Worm (Caenorhabditis elegans) whole organism, young adult: ENCODE results near the gene F11E6.8.

Experiments used
- B0035.1 ChIP-seq: sonication (generic microtip); optimal IDR thresholded peaks from 2 replicates; lab custom pipeline; 2016; ENCODE audit warnings: missing genetic modification characterization, mild to moderate bottlenecking, missing compliant biosample characterization, missing genotype, missing genetic modification reagents
- C17E4.6 ChIP-seq: fragments of 200-800 bp; sonication (Bioruptor generic); IDR thresholded peaks from 2 replicates; pipeline ENCODE4 v1.3.6; 2022; ENCODE audit warnings: missing genetic modification reagents, missing genetic modification characterization, missing compliant biosample characterization
- F23B12.7 ChIP-seq: sonication (generic microtip); optimal IDR thresholded peaks from 2 replicates; lab custom pipeline; 2017; ENCODE audit warnings: missing genetic modification characterization, mild to moderate bottlenecking, missing compliant biosample characterization, antibody characterized with exemption, moderate library complexity; ENCODE audit not compliant: insufficient read depth
- Y53G8AR.9 ChIP-seq: fragments of 200-800 bp; sonication (Bioruptor generic); conservative IDR thresholded peaks from 2 replicates; pipeline ENCODE4 v1.3.6; 2022; ENCODE audit warnings: missing genetic modification reagents, missing genetic modification characterization, missing compliant biosample characterization
- Y95B8A.8 ChIP-seq: fragments of 200-800 bp; sonication (Bioruptor generic); IDR thresholded peaks from 2 replicates; pipeline ENCODE4 v1.3.6; 2022; ENCODE audit warnings: missing genetic modification reagents, missing genetic modification characterization, missing compliant biosample characterization
- ZK185.1 ChIP-seq: sonication (generic microtip); optimal IDR thresholded peaks from 2 replicates; lab custom pipeline; 2016; ENCODE audit warnings: mild to moderate bottlenecking, missing genetic modification characterization, missing compliant biosample characterization; ENCODE audit not compliant: poor library complexity, severe bottlenecking
- ama-1 ChIP-seq, 3 experiments: fragments of 150-350 bp in 1 of 3; sonication (generic microtip) in 2 of 3; optimal IDR thresholded peaks; 2 replicates each; lab custom pipeline; 2014 to 2018; ENCODE audit warnings: missing biosample characterization in 2 of 3, missing genetic modification characterization in 2 of 3, missing genetic modification reagents in 2 of 3
- athp-1 ChIP-seq: sonication (generic microtip); optimal IDR thresholded peaks from 2 replicates; lab custom pipeline; 2017; ENCODE audit warnings: mild to moderate bottlenecking, missing genetic modification characterization, missing compliant biosample characterization
- ccch-3 ChIP-seq: fragments of 200-800 bp; sonication (Bioruptor generic); optimal IDR thresholded peaks from 2 replicates; lab custom pipeline; 2018; ENCODE audit warnings: mild to moderate bottlenecking, missing genetic modification characterization, missing compliant biosample characterization
- cebp-1 ChIP-seq, 2 experiments: fragments of 200-800 bp in 1 of 2; sonication (Bioruptor generic) in 1 of 2; sonication (generic microtip) in 1 of 2; IDR thresholded peaks in 1 of 2; optimal IDR thresholded peaks in 1 of 2; 2 replicates each; pipeline versions ENCODE4 v1.3.6 to Lab custom; 2017 to 2022; ENCODE audit warnings: missing compliant biosample characterization in 2 of 2, missing genetic modification characterization in 2 of 2, mild to moderate bottlenecking in 1 of 2, missing genetic modification reagents in 1 of 2, moderate library complexity in 1 of 2
- ceh-27 ChIP-seq: fragments of 200-800 bp; sonication (Bioruptor generic); optimal IDR thresholded peaks from 2 replicates; lab custom pipeline; 2018; ENCODE audit warnings: mild to moderate bottlenecking, missing genetic modification characterization, moderate library complexity, missing compliant biosample characterization
- ceh-91 ChIP-seq: fragments of 200-800 bp; sonication (Bioruptor generic); IDR thresholded peaks from 2 replicates; pipeline ENCODE4 v1.3.6; 2022; ENCODE audit warnings: missing genetic modification reagents, missing genetic modification characterization, missing compliant biosample characterization
- gei-17 ChIP-seq: fragments of 200-800 bp; sonication (Bioruptor generic); optimal IDR thresholded peaks from 2 replicates; lab custom pipeline; 2018; ENCODE audit warnings: mild to moderate bottlenecking, missing genetic modification characterization, missing compliant biosample characterization
- let-526 ChIP-seq: fragments of 200-800 bp; sonication (Bioruptor generic); IDR thresholded peaks from 2 replicates; pipeline ENCODE4 v1.3.6; 2022; ENCODE audit warnings: missing genetic modification reagents, missing genetic modification characterization, missing compliant biosample characterization
- madf-6 ChIP-seq: fragments of 200-800 bp; sonication (Bioruptor generic); IDR thresholded peaks from 2 replicates; pipeline ENCODE4 v1.3.6; 2022; ENCODE audit warnings: missing genetic modification reagents, missing genetic modification characterization, missing compliant biosample characterization
- nfyb-1 ChIP-seq: fragments of 200-800 bp; sonication (Bioruptor generic); IDR thresholded peaks from 2 replicates; pipeline ENCODE4 v1.3.6; 2022; ENCODE audit warnings: missing genetic modification reagents, missing genetic modification characterization, missing compliant biosample characterization
- nhr-120 ChIP-seq: fragments of 200-800 bp; sonication (Bioruptor generic); IDR thresholded peaks from 2 replicates; pipeline ENCODE4 v1.3.6; 2022; ENCODE audit warnings: missing genetic modification characterization, missing compliant biosample characterization
- nhr-80 ChIP-seq: sonication (generic microtip); optimal IDR thresholded peaks from 2 replicates; lab custom pipeline; 2016; ENCODE audit warnings: missing genetic modification characterization, missing compliant biosample characterization
- repo-1 ChIP-seq: sonication (generic microtip); optimal IDR thresholded peaks from 2 replicates; lab custom pipeline; 2017; ENCODE audit warnings: mild to moderate bottlenecking, missing genetic modification characterization, missing compliant biosample characterization
- somi-1 ChIP-seq: fragments of 200-800 bp; sonication (Bioruptor generic); optimal IDR thresholded peaks from 2 replicates; lab custom pipeline; 2018; ENCODE audit warnings: mild to moderate bottlenecking, missing genetic modification characterization, missing compliant biosample characterization
- ztf-18 ChIP-seq: sonication (generic microtip); optimal IDR thresholded peaks from 2 replicates; lab custom pipeline; 2016; ENCODE audit warnings: missing genotype, mild to moderate bottlenecking, missing genetic modification characterization, missing compliant biosample characterization
- ztf-25 ChIP-seq: fragments of 200-800 bp; sonication (Bioruptor generic); IDR thresholded peaks from 2 replicates; pipeline ENCODE4 v1.3.6; 2022; ENCODE audit warnings: missing genetic modification reagents, missing genetic modification characterization, missing compliant biosample characterization
- ztf-3 ChIP-seq: fragments of 200-800 bp; sonication (Bioruptor generic); optimal IDR thresholded peaks from 2 replicates; lab custom pipeline; 2018; ENCODE audit warnings: mild to moderate bottlenecking, missing genetic modification characterization, missing compliant biosample characterization
- ztf-6 ChIP-seq: fragments of 200-800 bp; sonication (Bioruptor generic); IDR thresholded peaks from 2 replicates; pipeline ENCODE4 v1.3.6; 2022; ENCODE audit warnings: missing genetic modification reagents, missing genetic modification characterization, missing compliant biosample characterization

F11E6.8 gene

ce11 chrIV:17471870-17472459, 21.6 kb upstream of the F11E6.8 start, which contains the start of gene epic-1:
Gene epic-1, minus strand, starts transcription at chrIV:17471920.
- peak; percentile 58 for TF ChIP-seq ceh-27
- TF ChIP-seq somi-1 (GFP tag; lab: Kevin White, UChicago) = peak; percentile 4
- TF ChIP-seq ceh-91 (GFP tag; lab: Robert Waterston, UW) = no peak
- no peak for TF ChIP-seq F23B12.7
- TF ChIP-seq, all 124 proteins: peak for 2

ce11 chrIV:17470096-17470602, 19.8 kb upstream of the F11E6.8 start, which contains the start of gene F11E6.4:
Gene F11E6.4, minus strand, starts transcription at chrIV:17470354.
- peak; percentile 35 for TF ChIP-seq ama-1 (optimal IDR thresholded peaks at IDR 0.05; lab: Kevin White, UChicago)
- TF ChIP-seq ama-1 (GFP tag; optimal IDR thresholded peaks at IDR 0.05; lab: Kevin White, UChicago) = no peak
- peak; percentile 0 for TF ChIP-seq ZK185.1 (tag; lab: Kevin White, UChicago)
- peak; percentile 7 for TF ChIP-seq gei-17 (GFP tag; lab: Kevin White, UChicago)
- peak; percentile 37; the same call in 1 of the 2 replicates for TF ChIP-seq nfyb-1 (GFP tag; lab: Robert Waterston, UW)
- no peak for TF ChIP-seq nhr-80 (tag; lab: Kevin White, UChicago)
- no peak for TF ChIP-seq Y95B8A.8 (GFP tag; lab: Robert Waterston, UW)
- no peak for TF ChIP-seq C17E4.6
- TF ChIP-seq B0035.1 = peak; percentile 11
- no peak for TF ChIP-seq ztf-3

ce11 chrIV:17467825-17468224, 17.5 kb upstream of the F11E6.8 start:
- TF ChIP-seq athp-1 (tag; lab: Kevin White, UChicago) = no peak
- TF ChIP-seq Y53G8AR.9 (GFP tag; lab: Robert Waterston, UW) = 0 out of 2 replicates have a peak, but pooled peaks have one; percentile 31

- TF ChIP-seq ztf-18 (peak; percentile 22), madf-6 (no peak), nfyb-1 (GFP tag; lab: Robert Waterston, UW) (0 out of 2 replicates have a peak, but pooled peaks have one; percentile 19), nhr-120 (no peak), nhr-80 (tag; lab: Kevin White, UChicago) (peak; percentile 51)
These were observed 17.0 kb upstream of the F11E6.8 start, which contains the start of gene elo-2 for ce11 chrIV:17467325-17467724. Gene elo-2, minus strand, starts transcription at chrIV:17467408.

- TF ChIP-seq cebp-1 (GFP tag; IDR thresholded peaks at IDR 0.05; lab: Robert Waterston, UW) (no peak), cebp-1 (tag; optimal IDR thresholded peaks at IDR 0.05; lab: Kevin White, UChicago) (peak; percentile 40), nhr-80 (tag; lab: Kevin White, UChicago) (peak; percentile 23), let-526 (GFP tag; lab: Robert Waterston, UW) (no peak), ztf-25 (GFP tag; lab: Robert Waterston, UW) (no peak), ccch-3 (GFP tag; lab: Kevin White, UChicago) (no peak)
- TF ChIP-seq, all 124 proteins: peak for 2
These were observed 15.5 kb upstream of the F11E6.8 start, which contains the start of gene F11E6.6 for ce11 chrIV:17465886-17466285. Gene F11E6.6, minus strand, starts transcription at chrIV:17465986.

ce11 chrIV:17463108-17463608, 12.8 kb upstream of the F11E6.8 start, which contains the start of gene F11E6.10:
Gene F11E6.10, minus strand, starts transcription at chrIV:17463158.
- TF ChIP-seq nhr-80 (tag; lab: Kevin White, UChicago) (no peak), ztf-6 (no peak), repo-1 (tag; lab: Kevin White, UChicago) (no peak), ccch-3 (GFP tag; lab: Kevin White, UChicago) (no peak)
